Fruit fly (Drosophila melanogaster): ENCODE data around the gene CG32181.

Gene CG32181

DNA sequence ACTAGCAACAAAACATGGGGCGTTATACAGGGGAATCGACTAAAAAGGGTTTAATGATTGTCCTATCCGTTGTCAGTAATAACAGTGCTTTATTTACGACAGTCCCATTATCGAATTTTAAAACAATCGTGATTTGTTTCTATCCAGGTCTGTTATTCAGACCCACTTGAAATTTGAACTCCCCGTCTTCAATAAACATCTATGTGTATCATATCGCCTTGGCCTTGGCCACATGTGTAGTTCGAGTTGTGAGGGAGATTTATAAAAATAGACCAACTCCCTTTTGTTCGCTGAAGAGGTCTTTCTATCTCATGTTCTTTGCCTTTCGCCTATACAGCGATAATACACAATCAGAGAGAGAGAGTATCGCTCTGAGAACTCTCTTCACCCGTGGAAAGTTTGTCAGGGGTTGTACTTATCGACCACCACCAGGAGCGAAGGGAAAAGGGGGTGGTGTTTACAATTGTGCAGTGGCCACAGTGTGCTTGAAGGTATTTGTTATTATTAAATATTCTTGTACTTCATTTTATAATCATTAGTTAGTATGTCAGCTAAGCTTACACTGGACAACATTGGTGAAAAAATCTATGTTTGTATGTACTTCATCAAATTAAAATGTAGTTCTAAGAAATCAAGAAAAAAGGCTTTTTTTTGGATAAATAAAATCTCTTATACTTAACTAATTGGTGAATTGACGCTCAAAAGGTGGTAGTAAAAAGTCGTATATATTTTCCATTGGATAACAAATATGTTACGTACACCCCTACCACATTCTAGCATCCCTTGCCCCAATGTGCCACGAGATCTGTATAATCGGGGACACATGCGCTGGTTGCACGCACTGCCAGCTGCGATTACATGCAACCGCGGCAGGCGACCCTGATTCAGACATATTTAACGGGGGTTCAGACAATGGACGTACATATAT lies 2.1 kb upstream of the CG32181 start (continued):
- TF ChIP-seq vvl (GFP tag; IDR thresholded peaks at IDR 0.05) (peak; percentile 78), Abd-B (GFP tag; optimal IDR thresholded peaks at IDR 0.05) (peak; percentile 34), tx (GFP tag; optimal IDR thresholded peaks at IDR 0.05) (peak; percentile 22), CoRest (tag; optimal IDR thresholded peaks at IDR 0.05) (peak; percentile 88), br (optimal IDR thresholded peaks at IDR 0.05) (no peak), CG16815 (GFP tag; optimal IDR thresholded peaks at IDR 0.05) (peak; percentile 86), CG7556 (GFP tag; optimal IDR thresholded peaks at IDR 0.05) (peak; percentile 92), jumu (GFP tag; optimal IDR thresholded peaks at IDR 0.05) (peak; percentile 63), nerfin-1 (tag; optimal IDR thresholded peaks at IDR 0.05) (peak; percentile 85), Sry-δ (GFP tag; optimal IDR thresholded peaks at IDR 0.05) (no peak), odd (GFP tag; optimal IDR thresholded peaks at IDR 0.05) (peak; percentile 71), Sox102F (GFP tag; optimal IDR thresholded peaks at IDR 0.05) (peak; percentile 77), shn (GFP tag; optimal IDR thresholded peaks at IDR 0.05) (peak; percentile 45), Meics (GFP tag; optimal IDR thresholded peaks at IDR 0.05) (peak; percentile 29), CG6813 (GFP tag; optimal IDR thresholded peaks at IDR 0.05) (peak; percentile 74), tgo (GFP tag; IDR thresholded peaks at IDR 0.05) (peak; percentile 54), Elba2 (GFP tag; optimal IDR thresholded peaks at IDR 0.05) (no peak), CG11504 (tag; optimal IDR thresholded peaks at IDR 0.05) (peak; percentile 87), CG43689 (GFP tag; IDR thresholded peaks at IDR 0.05) (no peak), CG12299 (tag; optimal IDR thresholded peaks at IDR 0.05) (peak; percentile 55), CG6254 (GFP tag; optimal IDR thresholded peaks at IDR 0.05) (peak; percentile 89), CG12104 (GFP tag; optimal IDR thresholded peaks at IDR 0.05) (peak; percentile 62), zen (tag; optimal IDR thresholded peaks at IDR 0.05) (peak; percentile 72), YL-1 (GFP tag; optimal IDR thresholded peaks at IDR 0.05) (peak; percentile 46), CG14014 (GFP tag; IDR thresholded peaks at IDR 0.05) (no peak), CG10462 (GFP tag; optimal IDR thresholded peaks at IDR 0.05) (peak; percentile 67), eyg (GFP tag; optimal IDR thresholded peaks at IDR 0.05) (no peak), chn (GFP tag; optimal IDR thresholded peaks at IDR 0.05) (peak; percentile 78), NC2α (GFP tag; optimal IDR thresholded peaks at IDR 0.05) (peak; percentile 52), psq (GFP tag; optimal IDR thresholded peaks at IDR 0.05) (peak; percentile 2), CTCF (GFP tag; optimal IDR thresholded peaks at IDR 0.05) (peak; percentile 52), CG10431 (GFP tag; optimal IDR thresholded peaks at IDR 0.05) (peak; percentile 80), CG1647 (GFP tag; optimal IDR thresholded peaks at IDR 0.05) (peak; percentile 24), da (GFP tag; optimal IDR thresholded peaks at IDR 0.05) (peak; percentile 56), Dll (GFP tag; IDR thresholded peaks at IDR 0.05; ENCODE audit: partially characterized antibody) (no peak), CG10565 (GFP tag; optimal IDR thresholded peaks at IDR 0.05) (no peak), CG9876 (GFP tag; optimal IDR thresholded peaks at IDR 0.05) (no peak), yki (optimal IDR thresholded peaks at IDR 0.05) (no peak), HLH3B (GFP tag; IDR thresholded peaks at IDR 0.05) (peak; percentile 64), Fer1 (GFP tag; optimal IDR thresholded peaks at IDR 0.05) (no peak), Six4 (GFP tag; optimal IDR thresholded peaks at IDR 0.05) (peak; percentile 72), phol (tag; optimal IDR thresholded peaks at IDR 0.05) (peak; percentile 92), Eip74EF (GFP tag; optimal IDR thresholded peaks at IDR 0.05) (peak in 1 of 2 experiments; percentile 72), Rx (GFP tag; IDR thresholded peaks at IDR 0.05) (peak; percentile 57; the same call in 1 of the 2 replicates), Hr51 (GFP tag; optimal IDR thresholded peaks at IDR 0.05) (peak; percentile 22 to 76), CG7839 (tag; optimal IDR thresholded peaks at IDR 0.05) (peak; percentile 88), dan (GFP tag; IDR thresholded peaks at IDR 0.05) (peak; percentile 73), Fer3 (tag; optimal IDR thresholded peaks at IDR 0.05) (peak; percentile 35), CG4617 (GFP tag; optimal IDR thresholded peaks at IDR 0.05; ENCODE audit: borderline replicate concordance) (no peak)
